Fruit fly (Drosophila melanogaster): ENCODE data around the gene CG42238.

The CG42238 gene

DNA sequence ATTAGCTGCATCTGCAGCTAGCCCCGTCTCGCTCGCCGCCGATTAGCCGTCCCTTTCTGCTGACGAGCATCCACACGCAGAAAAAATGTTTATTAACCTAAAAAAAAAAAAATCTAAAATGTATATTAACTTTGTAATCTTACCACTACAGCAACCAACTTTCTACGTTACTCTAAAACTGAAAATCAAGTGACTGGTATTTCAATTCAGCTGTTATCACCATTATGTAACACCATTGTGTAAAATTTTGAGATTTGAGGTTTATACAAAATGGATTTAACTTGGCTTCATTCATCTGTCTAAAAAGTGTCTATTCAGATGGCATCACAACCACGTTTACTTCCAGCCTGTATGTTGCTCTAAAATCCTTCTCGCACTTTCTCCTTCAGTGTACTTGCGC is 115.5 kb downstream of the CG42238 start:
- TF ChIP-seq run (tag; optimal IDR thresholded peaks at IDR 0.05) (no peak), Nf-YA (GFP tag; IDR thresholded peaks at IDR 0.05) (no peak), CG10543 (GFP tag; optimal IDR thresholded peaks at IDR 0.05) (no peak), Max (GFP tag; optimal IDR thresholded peaks at IDR 0.05) (no peak), vfl (GFP tag; optimal IDR thresholded peaks at IDR 0.05) (no peak), CG2199 (GFP tag; IDR thresholded peaks at IDR 0.05) (0 out of 3 replicates have a peak, but pooled peaks have one; percentile 15), hth (optimal IDR thresholded peaks at IDR 0.05) (no peak), Atf6 (GFP tag; IDR thresholded peaks at IDR 0.05) (no peak), CG6854 (GFP tag; optimal IDR thresholded peaks at IDR 0.05) (no peak), Dll (GFP tag; IDR thresholded peaks at IDR 0.05; ENCODE audit: partially characterized antibody) (no peak), CG15601 (tag; optimal IDR thresholded peaks at IDR 0.05) (peak; percentile 2), Blimp-1 (GFP tag; optimal IDR thresholded peaks at IDR 0.05) (peak; percentile 40), CG32767 (GFP tag; IDR thresholded peaks at IDR 0.05) (no peak), Spps (tag; optimal IDR thresholded peaks at IDR 0.05) (no peak), her (GFP tag; optimal IDR thresholded peaks at IDR 0.05) (no peak), CG3995 (GFP tag; optimal IDR thresholded peaks at IDR 0.05) (no peak), D19A (tag; optimal IDR thresholded peaks at IDR 0.05) (peak; percentile 7), CG2120 (GFP tag; optimal IDR thresholded peaks at IDR 0.05) (no peak), Ets65A (GFP tag) (peak; percentile 80), CG4617 (GFP tag; optimal IDR thresholded peaks at IDR 0.05; ENCODE audit: borderline replicate concordance) (no peak), onecut (GFP tag; IDR thresholded peaks at IDR 0.05) (no peak), CG14441 (GFP tag; IDR thresholded peaks at IDR 0.05) (no peak), nau (GFP tag; optimal IDR thresholded peaks at IDR 0.05) (no peak), CG5245 (GFP tag; optimal IDR thresholded peaks at IDR 0.05) (no peak), CG13894 (tag; optimal IDR thresholded peaks at IDR 0.05) (no peak), bsh (GFP tag; optimal IDR thresholded peaks at IDR 0.05) (peak in 1 of 2 experiments; percentile 36), lola (GFP tag; optimal IDR thresholded peaks at IDR 0.05) (peak in 1 of 3 experiments; percentile 47), HHEX (GFP tag; optimal IDR thresholded peaks at IDR 0.05) (no peak), Aef1 (GFP tag; IDR thresholded peaks at IDR 0.05) (no peak), CG30020 (tag; optimal IDR thresholded peaks at IDR 0.05) (no peak), CG1832 (GFP tag; optimal IDR thresholded peaks at IDR 0.05) (no peak), CG10979 (tag; optimal IDR thresholded peaks at IDR 0.05) (peak; percentile 69), CG1647 (GFP tag; optimal IDR thresholded peaks at IDR 0.05) (no peak), BtbVII (GFP tag; optimal IDR thresholded peaks at IDR 0.05) (no peak), Pdp1 (GFP tag; optimal IDR thresholded peaks at IDR 0.05) (peak in 1 of 2 experiments; percentile 87), CG30403 (GFP tag; optimal IDR thresholded peaks at IDR 0.05) (peak; percentile 9), CG4328 (GFP tag; optimal IDR thresholded peaks at IDR 0.05) (no peak), D (optimal IDR thresholded peaks at IDR 0.05) (no peak), D (GFP tag; optimal IDR thresholded peaks at IDR 0.05) (peak; percentile 47), Nf-YC (tag; optimal IDR thresholded peaks at IDR 0.05) (no peak), CG4404 (GFP tag; IDR thresholded peaks at IDR 0.05) (no peak), Tbp (GFP tag; optimal IDR thresholded peaks at IDR 0.05) (no peak), CG31441 (GFP tag; IDR thresholded peaks at IDR 0.05) (peak; percentile 55), Adf1 (GFP tag; IDR thresholded peaks at IDR 0.05) (no peak), exex (tag; optimal IDR thresholded peaks at IDR 0.05) (no peak), Deaf1 (tag; optimal IDR thresholded peaks at IDR 0.05) (no peak), MTF-1 (GFP tag; optimal IDR thresholded peaks at IDR 0.05; ENCODE audit: borderline replicate concordance) (no peak), Asciz (GFP tag; optimal IDR thresholded peaks at IDR 0.05) (no peak), hkb (optimal IDR thresholded peaks at IDR 0.05) (no peak), hkb (GFP tag; IDR thresholded peaks at IDR 0.05) (no peak), CG6791 (GFP tag; IDR thresholded peaks at IDR 0.05; ENCODE audit: partially characterized antibody) (no peak), CG10366 (GFP tag; IDR thresholded peaks at IDR 0.05) (no peak)
